Worm (Caenorhabditis elegans): ENCODE data around the gene F10D7.3.
A peak's percentile ranks its signal among the peaks of the same experiment; 100 is the strongest.

F10D7.3 gene

ce11 chrX:17374534-17374933 lies at the start of gene F10D7.3:
TSS of gene F10D7.3 (minus strand) at chrX:17374634.
- TF ChIP-seq efl-1 (optimal IDR thresholded peaks at IDR 0.05), result no peak
- peak in 1 of 2 experiments; percentile 35 for TF ChIP-seq efl-1 (GFP tag; optimal IDR thresholded peaks at IDR 0.05 in 1 of 2)
- no peak for TF ChIP-seq sup-37 (GFP tag; optimal IDR thresholded peaks at IDR 0.05)

ce11 chrX:17423894-17424594 lies 49.6 kb upstream of the F10D7.3 start:
- TF ChIP-seq dsc-1 (tag; optimal IDR thresholded peaks at IDR 0.05) (no peak), lin-35 (GFP tag; optimal IDR thresholded peaks at IDR 0.05) (peak in 1 of 2 experiments; percentile 37), fos-1 (tag; optimal IDR thresholded peaks at IDR 0.05) (no peak), nhr-28 (tag; optimal IDR thresholded peaks at IDR 0.05) (no peak), ztf-11 (tag; optimal IDR thresholded peaks at IDR 0.05) (no peak), fkh-10 (GFP tag; optimal IDR thresholded peaks at IDR 0.05) (no peak), egl-13 (tag; optimal IDR thresholded peaks at IDR 0.05) (no peak), mdl-1 (tag; optimal IDR thresholded peaks at IDR 0.05) (peak in 1 of 2 experiments; percentile 67), ceh-88 (GFP tag; IDR thresholded peaks at IDR 0.05) (no peak), irx-1 (tag; optimal IDR thresholded peaks at IDR 0.05) (peak; percentile 55), snu-23 (GFP tag; optimal IDR thresholded peaks at IDR 0.05) (peak; percentile 13), efl-1 (optimal IDR thresholded peaks at IDR 0.05) (no peak), efl-1 (GFP tag; optimal IDR thresholded peaks at IDR 0.05 in 1 of 2) (peak in 1 of 2 experiments; percentile 91), lin-13 (GFP tag; optimal IDR thresholded peaks at IDR 0.05) (peak; percentile 4), blmp-1 (tag; optimal IDR thresholded peaks at IDR 0.05) (peak; percentile 29), nhr-90 (tag; optimal IDR thresholded peaks at IDR 0.05; ENCODE audit: poor library complexity) (peak; percentile 23), rnt-1 (tag; optimal IDR thresholded peaks at IDR 0.05) (peak; percentile 6), lin-14 (GFP tag; optimal IDR thresholded peaks at IDR 0.05) (peak; percentile 46), lir-3 (tag; optimal IDR thresholded peaks at IDR 0.05; ENCODE audit: poor library complexity) (peak; percentile 1), elt-3 (tag; optimal IDR thresholded peaks at IDR 0.05) (peak in 1 of 6 experiments; percentile 35), swsn-7 (tag; optimal IDR thresholded peaks at IDR 0.05) (no peak), grh-1 (GFP tag; IDR thresholded peaks at IDR 0.05) (0 out of 2 replicates have a peak, but pooled peaks have one; percentile 26), tbx-2 (tag; optimal IDR thresholded peaks at IDR 0.05) (no peak), nhr-71 (tag; optimal IDR thresholded peaks at IDR 0.05) (peak; percentile 55), ets-5 (GFP tag; IDR thresholded peaks at IDR 0.05) (no peak), nhr-85 (tag) (peak; percentile 92), nhr-20 (tag; optimal IDR thresholded peaks at IDR 0.05) (peak; percentile 67), skn-1 (tag; optimal IDR thresholded peaks at IDR 0.05) (no peak), lsy-2 (tag; optimal IDR thresholded peaks at IDR 0.05) (peak in 1 of 2 experiments; percentile 2)

ce11 chrX:17422593-17422992 lies 48.2 kb upstream of the F10D7.3 start:
- TF ChIP-seq nhr-85 (tag) (peak; percentile 89), lin-35 (GFP tag; optimal IDR thresholded peaks at IDR 0.05) (peak in 1 of 2 experiments; percentile 9), lin-14 (GFP tag; optimal IDR thresholded peaks at IDR 0.05) (peak; percentile 62), elt-3 (tag; optimal IDR thresholded peaks at IDR 0.05) (peak in 2 of 6 experiments; percentile 17 to 32), lin-13 (GFP tag; optimal IDR thresholded peaks at IDR 0.05) (no peak), nhr-20 (tag; optimal IDR thresholded peaks at IDR 0.05) (peak; percentile 42), nhr-90 (tag; optimal IDR thresholded peaks at IDR 0.05; ENCODE audit: poor library complexity) (no peak), mab-9 (GFP tag; IDR thresholded peaks at IDR 0.05) (no peak), nhr-71 (tag; optimal IDR thresholded peaks at IDR 0.05) (peak; percentile 49), snu-23 (GFP tag; optimal IDR thresholded peaks at IDR 0.05) (peak; percentile 40), nhr-77 (tag; optimal IDR thresholded peaks at IDR 0.05) (no peak)

- TF ChIP-seq nhr-90 (tag; optimal IDR thresholded peaks at IDR 0.05; ENCODE audit: poor library complexity), result peak; percentile 62
- TF ChIP-seq fkh-4 (tag; optimal IDR thresholded peaks at IDR 0.05; ENCODE audit: borderline replicate concordance), result no peak
- TF ChIP-seq mef-2 (tag; optimal IDR thresholded peaks at IDR 0.05), result no peak
- TF ChIP-seq blmp-1 (tag; optimal IDR thresholded peaks at IDR 0.05), result peak; percentile 84
- no peak for TF ChIP-seq hlh-4 (tag; optimal IDR thresholded peaks at IDR 0.05)
- peak; percentile 63 for TF ChIP-seq tbx-2 (tag; optimal IDR thresholded peaks at IDR 0.05)
- TF ChIP-seq nhr-12 (tag; optimal IDR thresholded peaks at IDR 0.05), result no peak
- no peak for TF ChIP-seq xbp-1 (tag; optimal IDR thresholded peaks at IDR 0.05)
- peak; percentile 13 for TF ChIP-seq skn-1 (tag; optimal IDR thresholded peaks at IDR 0.05)
- TF ChIP-seq tlp-1 (tag; optimal IDR thresholded peaks at IDR 0.05), result no peak
- TF ChIP-seq nhr-19 (GFP tag; conservative IDR thresholded peaks at IDR 0.05), result peak; percentile 49
- peak; percentile 52 for TF ChIP-seq snu-23 (GFP tag; optimal IDR thresholded peaks at IDR 0.05)
- peak; percentile 69 for TF ChIP-seq nhr-20 (tag; optimal IDR thresholded peaks at IDR 0.05)
- peak in 1 of 2 experiments; percentile 4 for TF ChIP-seq mdl-1 (tag; optimal IDR thresholded peaks at IDR 0.05)
- peak; percentile 50 for TF ChIP-seq lin-14 (GFP tag; optimal IDR thresholded peaks at IDR 0.05)
- peak; percentile 46 for TF ChIP-seq grh-1 (GFP tag; IDR thresholded peaks at IDR 0.05)
- peak in 1 of 3 experiments; percentile 1 for TF ChIP-seq dpl-1 (GFP tag; optimal IDR thresholded peaks at IDR 0.05)
- TF ChIP-seq elt-3 (tag; optimal IDR thresholded peaks at IDR 0.05), result peak in 5 of 6 experiments; percentile 21 to 65 (median 42)
- no peak for TF ChIP-seq unc-62 (GFP tag; optimal IDR thresholded peaks at IDR 0.05)
- TF ChIP-seq unc-130 (tag; optimal IDR thresholded peaks at IDR 0.05), result peak; percentile 56
- peak; percentile 80 for TF ChIP-seq nhr-71 (tag; optimal IDR thresholded peaks at IDR 0.05)
- TF ChIP-seq lin-35 (GFP tag; optimal IDR thresholded peaks at IDR 0.05), result peak in 1 of 2 experiments; percentile 31
- TF ChIP-seq lsy-2 (tag; optimal IDR thresholded peaks at IDR 0.05), result peak in 1 of 2 experiments; percentile 1
Observed at ce11 chrX:17421532-17422078, 47.2 kb upstream of the F10D7.3 start, which contains the start of gene osm-11. TSS of gene osm-11 (minus strand) at chrX:17421582.

Measured in whole organism, L1 larva.